Fruit fly (Drosophila melanogaster) whole organism, embryonic: ENCODE measurements around the gene Gs2.

ENCODE experiments used
- Abd-B ChIP-seq: fragments of 200-800 bp; sonication (Bioruptor generic); optimal IDR thresholded peaks from 2 replicates; lab custom pipeline; 2018; ENCODE audit warnings: missing biosample characterization, mild to moderate bottlenecking, missing genetic modification characterization, moderate library complexity
- Antp ChIP-seq: fragments of 200-800 bp; sonication (Bioruptor generic); optimal IDR thresholded peaks from 3 replicates; lab custom pipeline; 2016; ENCODE audit warnings: missing biosample characterization, missing genetic modification characterization
- CG10209 ChIP-seq: fragments of 200-800 bp; sonication (Bioruptor generic); optimal IDR thresholded peaks from 3 replicates; lab custom pipeline; 2017; ENCODE audit warnings: missing biosample characterization, mild to moderate bottlenecking, missing genetic modification characterization, missing genetic modification reagents
- CG11504 ChIP-seq: fragments of 200-800 bp; sonication (Bioruptor generic); optimal IDR thresholded peaks from 3 replicates; lab custom pipeline; 2019; ENCODE audit warnings: missing biosample characterization, mild to moderate bottlenecking, missing genetic modification characterization, moderate library complexity
- CG13424 ChIP-seq: fragments of 200-800 bp; sonication (Bioruptor generic); optimal IDR thresholded peaks from 2 replicates; lab custom pipeline; 2019; ENCODE audit warnings: missing biosample characterization, mild to moderate bottlenecking, missing genetic modification characterization, moderate library complexity
- CG14014 ChIP-seq: fragments of 200-800 bp; sonication (Bioruptor generic); IDR thresholded peaks from 2 replicates; pipeline ENCODE4 v1.3.6; 2022; ENCODE audit warnings: missing biosample characterization, missing genetic modification characterization
- CG15269 ChIP-seq: fragments of 200-800 bp; sonication (Bioruptor generic); optimal IDR thresholded peaks from 2 replicates; lab custom pipeline; 2018; ENCODE audit warnings: missing biosample characterization, mild to moderate bottlenecking, missing genetic modification characterization, moderate library complexity
- CG1529 ChIP-seq: fragments of 200-800 bp; sonication (Bioruptor generic); optimal IDR thresholded peaks from 3 replicates; lab custom pipeline; 2018; ENCODE audit warnings: missing biosample characterization, missing genetic modification characterization
- CG1603 ChIP-seq: fragments of 200-800 bp; sonication (Bioruptor generic); optimal IDR thresholded peaks from 2 replicates; lab custom pipeline; 2019; ENCODE audit warnings: missing biosample characterization, mild to moderate bottlenecking, missing genetic modification characterization, moderate library complexity
- CG16815 ChIP-seq: fragments of 200-800 bp; sonication (Bioruptor generic); optimal IDR thresholded peaks from 3 replicates; lab custom pipeline; 2017; ENCODE audit warnings: missing biosample characterization, mild to moderate bottlenecking, missing genetic modification characterization
- CG17359 ChIP-seq: fragments of 200-800 bp; sonication (Bioruptor generic); optimal IDR thresholded peaks from 3 replicates; lab custom pipeline; 2018; ENCODE audit warnings: missing biosample characterization, mild to moderate bottlenecking, missing genetic modification characterization, moderate library complexity
- CG17612 ChIP-seq: fragments of 200-800 bp; sonication (Bioruptor generic); IDR thresholded peaks from 2 replicates; pipeline ENCODE4 v1.3.6; 2022; ENCODE audit warnings: missing biosample characterization, missing genetic modification characterization
- CG2712 ChIP-seq: fragments of 200-800 bp; optimal IDR thresholded peaks from 3 replicates; lab custom pipeline; 2019; ENCODE audit warnings: missing biosample characterization, mild to moderate bottlenecking, missing genetic modification characterization, moderate library complexity
- CG7556 ChIP-seq: fragments of 200-800 bp; sonication (Bioruptor generic); optimal IDR thresholded peaks from 2 replicates; lab custom pipeline; 2017; ENCODE audit warnings: missing biosample characterization, mild to moderate bottlenecking, missing genetic modification characterization
- CG7987 ChIP-seq: fragments of 200-800 bp; sonication (Bioruptor generic); optimal IDR thresholded peaks from 2 replicates; lab custom pipeline; 2018; ENCODE audit warnings: missing biosample characterization, mild to moderate bottlenecking, missing genetic modification characterization, moderate library complexity
- CG8281 ChIP-seq: fragments of 200-800 bp; sonication (Bioruptor generic); optimal IDR thresholded peaks from 2 replicates; lab custom pipeline; 2018; ENCODE audit warnings: missing biosample characterization, mild to moderate bottlenecking, missing genetic modification characterization, moderate library complexity
- CoRest ChIP-seq: fragments of 200-800 bp; sonication (Bioruptor generic); optimal IDR thresholded peaks from 3 replicates; lab custom pipeline; 2018; ENCODE audit warnings: missing biosample characterization, mild to moderate bottlenecking, missing genetic modification characterization, moderate library complexity
- D ChIP-seq, 2 experiments: fragments of 200-800 bp in 1 of 2; fragments of >200 bp in 1 of 2; sonication (Bioruptor generic) in 1 of 2; optimal IDR thresholded peaks; 2 replicates in 1 of 2; 3 replicates in 1 of 2; lab custom pipeline; 2017; ENCODE audit warnings: mild to moderate bottlenecking in 1 of 2, missing biosample characterization in 1 of 2, missing genetic modification characterization in 1 of 2, missing genetic modification reagents in 1 of 2
- Dll ChIP-seq: fragments of 200-800 bp; sonication (Bioruptor generic); IDR thresholded peaks from 4 replicates; pipeline ENCODE4 v1.3.6; 2022; ENCODE audit warnings: missing biosample characterization, missing genetic modification characterization; ENCODE audit not compliant: partially characterized antibody
- Ets65A ChIP-seq: fragments of 200-800 bp; sonication (Bioruptor generic); peaks from one replicate; lab custom pipeline; 2016; ENCODE audit warnings: missing biosample characterization, missing genetic modification characterization
- Gsc ChIP-seq: fragments of 200-800 bp; sonication (Bioruptor generic); IDR thresholded peaks from 2 replicates; pipeline ENCODE4 v1.3.6; 2022; ENCODE audit warnings: missing biosample characterization, missing genetic modification characterization
- HmgD ChIP-seq: fragments of 200-800 bp; sonication (Bioruptor generic); optimal IDR thresholded peaks from 3 replicates; lab custom pipeline; 2016; ENCODE audit warnings: missing biosample characterization, missing genetic modification characterization
- Med ChIP-seq: fragments of 200-800 bp; sonication (Bioruptor generic); peaks from one replicate; lab custom pipeline; 2016; ENCODE audit warnings: missing biosample characterization, missing genetic modification characterization, mild to moderate bottlenecking, inconsistent platforms, moderate library complexity
- Rfx ChIP-seq: fragments of 200-800 bp; sonication (Bioruptor generic); IDR thresholded peaks from 2 replicates; pipeline ENCODE4 v1.3.6; 2022; ENCODE audit warnings: missing biosample characterization, missing genetic modification characterization
- Scr ChIP-seq: fragments of 200-800 bp; sonication (Bioruptor generic); IDR thresholded peaks from 2 replicates; pipeline ENCODE4 v1.3.6; 2022; ENCODE audit warnings: missing biosample characterization, missing genetic modification characterization; ENCODE audit not compliant: partially characterized antibody
- Sry-β ChIP-seq: fragments of 200-800 bp; sonication (Bioruptor generic); optimal IDR thresholded peaks from 2 replicates; lab custom pipeline; 2018; ENCODE audit warnings: missing biosample characterization, mild to moderate bottlenecking, missing genetic modification characterization, moderate library complexity
- ara ChIP-seq: fragments of 200-800 bp; sonication (Bioruptor generic); IDR thresholded peaks from 2 replicates; pipeline ENCODE4 v1.3.6; 2022; ENCODE audit warnings: missing biosample characterization, missing genetic modification characterization
- az2 ChIP-seq: fragments of 200-800 bp; sonication (Bioruptor generic); optimal IDR thresholded peaks from 3 replicates; lab custom pipeline; 2016; ENCODE audit warnings: missing biosample characterization, missing genetic modification characterization
- cad ChIP-seq: fragments of >200 bp; optimal IDR thresholded peaks from 2 replicates; lab custom pipeline; 2017; ENCODE audit warnings: missing biosample characterization, missing genetic modification characterization
- ci ChIP-seq: fragments of 200-800 bp; sonication (Bioruptor generic); IDR thresholded peaks from 3 replicates; pipeline ENCODE4 v1.3.6; 2022; ENCODE audit warnings: missing biosample characterization, missing genetic modification characterization
- dan ChIP-seq: fragments of 200-800 bp; sonication (Bioruptor generic); IDR thresholded peaks from 2 replicates; pipeline ENCODE4 v1.3.6; 2022; ENCODE audit warnings: missing biosample characterization, missing genetic modification characterization
- danr ChIP-seq: fragments of 200-800 bp; sonication (Bioruptor generic); IDR thresholded peaks from 2 replicates; pipeline ENCODE4 v1.3.6; 2022; ENCODE audit warnings: missing biosample characterization, missing genetic modification characterization
- dmrt99B ChIP-seq: fragments of 200-800 bp; sonication (Bioruptor generic); optimal IDR thresholded peaks from 2 replicates; lab custom pipeline; 2018; ENCODE audit warnings: missing biosample characterization, mild to moderate bottlenecking, missing genetic modification characterization, moderate library complexity
- emc ChIP-seq: fragments of 200-800 bp; sonication (Bioruptor generic); optimal IDR thresholded peaks from 2 replicates; lab custom pipeline; 2016; ENCODE audit warnings: missing biosample characterization, missing genetic modification characterization
- gcm2 ChIP-seq: fragments of 200-800 bp; sonication (Bioruptor generic); optimal IDR thresholded peaks from 2 replicates; lab custom pipeline; 2016; ENCODE audit warnings: missing biosample characterization, missing genetic modification characterization
- gem ChIP-seq: fragments of 200-800 bp; sonication (Bioruptor generic); optimal IDR thresholded peaks from 2 replicates; lab custom pipeline; 2019; ENCODE audit warnings: missing biosample characterization, mild to moderate bottlenecking, missing genetic modification characterization, moderate library complexity
- ham ChIP-seq: fragments of 200-800 bp; sonication (Bioruptor generic); IDR thresholded peaks from 2 replicates; pipeline ENCODE4 v1.3.6; 2022; ENCODE audit warnings: missing biosample characterization, missing genetic modification characterization
- her ChIP-seq: fragments of 200-800 bp; sonication (Bioruptor generic); optimal IDR thresholded peaks from 2 replicates; lab custom pipeline; 2016; ENCODE audit warnings: missing biosample characterization, missing genetic modification characterization
- mam ChIP-seq: fragments of 200-800 bp; sonication (Bioruptor generic); optimal IDR thresholded peaks from 3 replicates; lab custom pipeline; 2016; ENCODE audit warnings: missing biosample characterization, missing genetic modification characterization
- p53 ChIP-seq: fragments of 200-800 bp; sonication (Bioruptor generic); optimal IDR thresholded peaks from 2 replicates; lab custom pipeline; 2016; ENCODE audit warnings: missing biosample characterization, missing genetic modification characterization
- ranshi ChIP-seq: fragments of 200-800 bp; sonication (Bioruptor generic); IDR thresholded peaks from 2 replicates; pipeline ENCODE4 v1.3.6; 2022; ENCODE audit warnings: missing biosample characterization, missing genetic modification characterization
- sens ChIP-seq: fragments of 200-800 bp; sonication (Bioruptor generic); peaks from one replicate; lab custom pipeline; 2016; ENCODE audit warnings: missing biosample characterization, missing genetic modification characterization
- seq ChIP-seq: fragments of 200-800 bp; sonication (Bioruptor generic); IDR thresholded peaks from 2 replicates; pipeline ENCODE4 v1.3.6; 2022; ENCODE audit warnings: missing biosample characterization, missing genetic modification characterization
- sna ChIP-seq: fragments of 200-800 bp; sonication (Bioruptor generic); IDR thresholded peaks from 2 replicates; pipeline ENCODE4 v1.3.6; 2022; ENCODE audit warnings: missing biosample characterization, missing genetic modification characterization; ENCODE audit not compliant: partially characterized antibody
- sqz ChIP-seq: fragments of 200-800 bp; sonication (Bioruptor generic); optimal IDR thresholded peaks from 3 replicates; lab custom pipeline; 2018; ENCODE audit warnings: missing biosample characterization, mild to moderate bottlenecking, missing genetic modification characterization
- tgo ChIP-seq: fragments of 200-800 bp; sonication (Bioruptor generic); IDR thresholded peaks from 3 replicates; pipeline ENCODE4 v1.3.6; 2022; ENCODE audit warnings: missing biosample characterization, missing genetic modification characterization
- vvl ChIP-seq: fragments of 200-800 bp; sonication (Bioruptor generic); IDR thresholded peaks from 2 replicates; pipeline ENCODE4 v1.3.6; 2022; ENCODE audit warnings: missing biosample characterization, missing genetic modification characterization
- yki ChIP-seq: fragments of >200 bp; optimal IDR thresholded peaks from 3 replicates; lab custom pipeline; 2018

Gene Gs2

dm6 chrX:11449476-11450119 lies 27.0 kb downstream of the Gs2 start (continued):
- TF ChIP-seq HmgD (GFP tag; lab: Kevin White, UChicago): peak; percentile 57
- TF ChIP-seq emc (GFP tag; lab: Kevin White, UChicago): peak; percentile 56
- TF ChIP-seq CG7556 (GFP tag; lab: Kevin White, UChicago): peak; percentile 81
- TF ChIP-seq sqz: peak; percentile 78
- peak; percentile 80 for TF ChIP-seq CG17612 (GFP tag; lab: Robert Waterston, UW)
- no peak for TF ChIP-seq Sry-β (GFP tag; lab: Kevin White, UChicago)
- TF ChIP-seq CG16815 (GFP tag; lab: Kevin White, UChicago): peak; percentile 67
- TF ChIP-seq ranshi (GFP tag; lab: Robert Waterston, UW): peak; percentile 84
- peak; percentile 89 for TF ChIP-seq CG14014 (GFP tag; lab: Robert Waterston, UW)
- peak; percentile 83 for TF ChIP-seq her
- peak; percentile 82 for TF ChIP-seq CG2712 (tag; lab: Kevin White, UChicago)
- TF ChIP-seq gcm2 (GFP tag; lab: Kevin White, UChicago): peak; percentile 70
- TF ChIP-seq CG10209 (GFP tag; lab: Kevin White, UChicago): peak; percentile 82
- no peak for TF ChIP-seq Dll (GFP tag; lab: Robert Waterston, UW)
- no peak for TF ChIP-seq cad (GFP tag; lab: Kevin White, UChicago)
- peak; percentile 88 for TF ChIP-seq CG17359
- peak; percentile 70 for TF ChIP-seq CG1529
- peak; percentile 55 for TF ChIP-seq dan (GFP tag; lab: Robert Waterston, UW)
- no peak for TF ChIP-seq yki
- TF ChIP-seq p53: peak; percentile 54
- TF ChIP-seq sna (GFP tag; lab: Robert Waterston, UW): no peak
- TF ChIP-seq danr (GFP tag; lab: Robert Waterston, UW): peak; percentile 79
- peak; percentile 81 for TF ChIP-seq ara (GFP tag; lab: Robert Waterston, UW)

- TF ChIP-seq dmrt99B (tag; lab: Kevin White, UChicago) (peak; percentile 34), Antp (GFP tag; lab: Kevin White, UChicago) (peak; percentile 29), CG11504 (peak; percentile 37), sens (GFP tag; lab: Kevin White, UChicago) (peak; percentile 74), vvl (GFP tag; lab: Robert Waterston, UW) (0 out of 2 replicates have a peak, but pooled peaks have one; percentile 29), az2 (GFP tag; lab: Kevin White, UChicago) (no peak), CG15269 (tag; lab: Kevin White, UChicago) (peak; percentile 33), CG1603 (tag; lab: Kevin White, UChicago) (no peak), Rfx (peak; percentile 37), Abd-B (GFP tag; lab: Kevin White, UChicago) (no peak), seq (no peak), Med (GFP tag; lab: Kevin White, UChicago) (peak; percentile 52), Scr (GFP tag; lab: Robert Waterston, UW) (no peak), CG8281 (tag; lab: Kevin White, UChicago) (no peak), CG7987 (no peak), tgo (GFP tag; lab: Robert Waterston, UW) (peak; percentile 29; the same call in 1 of the 3 replicates), CoRest (peak; percentile 21), Gsc (GFP tag; lab: Robert Waterston, UW) (no peak), ci (GFP tag; lab: Robert Waterston, UW) (peak; percentile 41; the same call in 1 of the 3 replicates), CG13424 (peak; percentile 23), gem (tag; lab: Kevin White, UChicago) (peak; percentile 25), Ets65A (GFP tag; lab: Kevin White, UChicago) (peak; percentile 87), mam (no peak), D (optimal IDR thresholded peaks at IDR 0.05; lab: Kevin White, UChicago) (no peak), D (GFP tag; optimal IDR thresholded peaks at IDR 0.05; lab: Kevin White, UChicago) (no peak), ham (GFP tag; lab: Robert Waterston, UW) (no peak)
These were observed 27.8 kb downstream of the Gs2 start for dm6 chrX:11450406-11450805.
